Worm (Caenorhabditis elegans): ENCODE results near the gene abcx-1.

abcx-1 gene

ce11 chrII:6558887-6559286, 26.9 kb downstream of the abcx-1 start (continued):
- no peak for TF ChIP-seq K12H6.12 (tag; optimal IDR thresholded peaks at IDR 0.05)

DNA sequence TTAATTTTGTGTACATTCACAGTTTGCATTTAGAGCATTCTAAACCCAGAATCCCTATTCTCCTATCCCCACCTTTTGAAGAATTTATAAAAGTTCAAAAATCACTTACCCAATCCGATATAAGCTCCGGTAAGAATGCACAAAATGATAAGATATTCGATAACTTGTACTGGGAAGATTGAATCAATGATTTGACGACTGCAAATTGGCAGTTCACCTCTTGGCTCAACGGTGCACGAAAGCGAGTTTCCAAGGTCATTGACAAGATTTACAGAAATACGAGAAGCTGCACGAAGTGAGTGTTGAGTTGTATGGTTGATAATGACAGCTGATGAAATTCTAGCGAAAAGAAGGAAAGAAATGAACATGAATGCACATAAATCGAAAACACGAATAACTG, 28.3 kb downstream of the abcx-1 start:
- TF ChIP-seq him-1 (tag; optimal IDR thresholded peaks at IDR 0.05) (no peak), nhr-179 (tag; optimal IDR thresholded peaks at IDR 0.05) (no peak), ceh-27 (GFP tag; optimal IDR thresholded peaks at IDR 0.05) (no peak)

- TF ChIP-seq let-526 (GFP tag; IDR thresholded peaks at IDR 0.05), result 0 out of 2 replicates have a peak, but pooled peaks have one; percentile 47
- TF ChIP-seq ama-1 (optimal IDR thresholded peaks at IDR 0.05), result peak; percentile 89
- TF ChIP-seq ama-1 (GFP tag; optimal IDR thresholded peaks at IDR 0.05), result no peak
- TF ChIP-seq him-1 (tag; optimal IDR thresholded peaks at IDR 0.05), result no peak
- TF ChIP-seq hsf-1 (GFP tag; IDR thresholded peaks at IDR 0.05), result 0 out of 2 replicates have a peak, but pooled peaks have one; percentile 47
- TF ChIP-seq cebp-1 (GFP tag; IDR thresholded peaks at IDR 0.05), result no peak
- TF ChIP-seq cebp-1 (tag; optimal IDR thresholded peaks at IDR 0.05), result peak; percentile 45
Measured at ce11 chrII:6561300-6561699, 29.3 kb downstream of the abcx-1 start, which contains the start of gene F18C5.10. Gene F18C5.10 (minus strand): TSS chrII:6561444.

DNA sequence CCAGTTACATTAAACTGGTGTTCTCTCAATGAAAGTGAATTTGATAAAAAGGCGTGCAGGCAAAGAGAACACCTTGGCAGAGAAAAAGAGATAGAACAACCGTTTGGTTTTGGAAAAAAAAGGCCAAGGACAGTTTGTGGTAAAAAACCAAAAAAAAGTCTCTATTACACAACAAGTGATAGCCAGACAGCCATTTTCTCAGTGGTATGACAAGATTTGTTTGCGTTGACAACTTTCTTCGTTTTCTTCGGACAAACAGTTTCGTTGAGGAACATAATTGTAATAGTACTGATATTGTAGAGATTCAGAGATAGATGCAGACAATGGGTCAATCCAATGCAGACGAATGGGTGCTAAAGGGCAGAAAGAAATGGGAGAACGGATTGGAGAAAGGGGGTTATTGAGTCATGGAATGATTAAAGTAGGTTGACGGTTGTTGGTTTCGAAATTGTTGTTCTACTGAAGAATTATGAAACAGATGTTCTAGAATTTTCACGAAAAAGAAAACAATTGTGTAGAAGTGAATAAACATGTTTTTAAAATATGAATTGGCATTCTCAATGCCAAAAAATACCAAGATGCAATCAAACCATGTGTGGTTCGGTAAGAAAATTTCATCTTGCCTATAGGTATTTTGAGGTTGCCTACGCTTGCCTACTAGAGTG, 30.4 kb downstream of the abcx-1 start:
- TF ChIP-seq unc-130 (GFP tag; optimal IDR thresholded peaks at IDR 0.05), result no peak
- no peak for TF ChIP-seq bed-2 (GFP tag; IDR thresholded peaks at IDR 0.05)
- TF ChIP-seq egl-44 (GFP tag; IDR thresholded peaks at IDR 0.05), result no peak
- no peak for TF ChIP-seq rec-8 (tag; optimal IDR thresholded peaks at IDR 0.05)
- peak; percentile 55 for TF ChIP-seq cebp-1 (GFP tag; IDR thresholded peaks at IDR 0.05)
- peak; percentile 79 for TF ChIP-seq cebp-1 (tag; optimal IDR thresholded peaks at IDR 0.05)
- peak; percentile 12 for TF ChIP-seq ama-1 (optimal IDR thresholded peaks at IDR 0.05)
- TF ChIP-seq ama-1 (GFP tag; optimal IDR thresholded peaks at IDR 0.05), result no peak
- TF ChIP-seq mel-28 (tag; optimal IDR thresholded peaks at IDR 0.05; ENCODE audit: borderline replicate concordance), result no peak
- no peak for TF ChIP-seq nfyb-1 (GFP tag; IDR thresholded peaks at IDR 0.05)
- TF ChIP-seq ztf-26 (tag; optimal IDR thresholded peaks at IDR 0.05), result peak; percentile 73
- no peak for TF ChIP-seq pbrm-1 (GFP tag; IDR thresholded peaks at IDR 0.05)
- no peak for TF ChIP-seq rpc-1 (optimal IDR thresholded peaks at IDR 0.05)
- TF ChIP-seq rpc-1 (tag; optimal IDR thresholded peaks at IDR 0.05), result no peak
- TF ChIP-seq lin-40 (tag; optimal IDR thresholded peaks at IDR 0.05), result peak; percentile 80
- peak; percentile 67; the same call in 1 of the 2 replicates for TF ChIP-seq hmg-1.2 (GFP tag; IDR thresholded peaks at IDR 0.05)
- TF ChIP-seq dox-1 (GFP tag; IDR thresholded peaks at IDR 0.05), result 0 out of 2 replicates have a peak, but pooled peaks have one; percentile 27

DNA sequence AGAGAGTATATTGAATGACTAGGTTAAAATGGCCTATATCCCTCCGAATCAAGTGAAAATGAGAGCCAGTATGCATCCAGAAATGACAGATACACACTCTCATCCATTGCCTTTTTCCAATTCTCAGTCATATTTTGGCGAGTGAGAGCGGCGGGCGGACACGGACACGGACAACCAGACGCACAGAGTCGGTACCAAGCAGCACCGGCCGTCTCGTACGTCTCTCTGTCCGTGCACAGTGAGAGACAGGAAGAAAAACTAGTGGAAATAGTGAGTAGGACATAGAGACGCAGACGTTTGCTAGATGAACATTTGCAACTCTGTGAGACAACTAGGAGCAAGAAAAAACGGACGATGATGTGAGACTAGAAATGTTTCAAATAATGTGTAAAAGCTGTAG, 31.3 kb downstream of the abcx-1 start:
- peak; percentile 87 for TF ChIP-seq hmg-1.2 (GFP tag; IDR thresholded peaks at IDR 0.05)
- 0 out of 2 replicates have a peak, but pooled peaks have one; percentile 8 for TF ChIP-seq mcd-1 (GFP tag; IDR thresholded peaks at IDR 0.05)
- TF ChIP-seq F57A8.1 (GFP tag; optimal IDR thresholded peaks at IDR 0.05), result no peak
- peak; percentile 49 for TF ChIP-seq zfh-2 (GFP tag; conservative IDR thresholded peaks at IDR 0.05)
- peak; percentile 11 for TF ChIP-seq tbp1 (GFP tag; optimal IDR thresholded peaks at IDR 0.05)
- no peak for TF ChIP-seq C17E4.6 (GFP tag; IDR thresholded peaks at IDR 0.05)
- TF ChIP-seq snpc-4 (GFP tag; optimal IDR thresholded peaks at IDR 0.05), result no peak
- TF ChIP-seq snpc-4 (tag; optimal IDR thresholded peaks at IDR 0.05), result peak in 1 of 4 experiments; percentile 48
- peak; percentile 16 for TF ChIP-seq attf-5 (GFP tag; optimal IDR thresholded peaks at IDR 0.05)
- peak; percentile 44 for TF ChIP-seq nhr-80 (tag; optimal IDR thresholded peaks at IDR 0.05)
- no peak for TF ChIP-seq ceh-79 (tag; optimal IDR thresholded peaks at IDR 0.05)
- TF ChIP-seq lin-35 (GFP tag; optimal IDR thresholded peaks at IDR 0.05), result peak in 1 of 3 experiments; percentile 18
- TF ChIP-seq lin-54 (GFP tag; optimal IDR thresholded peaks at IDR 0.05), result no peak
- TF ChIP-seq ZK185.1 (tag; optimal IDR thresholded peaks at IDR 0.05; ENCODE audit: poor library complexity, severe bottlenecking), result peak; percentile 10
- no peak for TF ChIP-seq lin-40 (tag; optimal IDR thresholded peaks at IDR 0.05)
- 0 out of 2 replicates have a peak, but pooled peaks have one; percentile 22 for TF ChIP-seq nfyb-1 (GFP tag; IDR thresholded peaks at IDR 0.05)
- TF ChIP-seq cebp-1 (GFP tag; IDR thresholded peaks at IDR 0.05), result no peak
- TF ChIP-seq cebp-1 (tag; optimal IDR thresholded peaks at IDR 0.05), result peak; percentile 46

Measured in whole organism, young adult.